Worm (Caenorhabditis elegans): ENCODE results near the gene srx-128.
A peak's percentile ranks its signal among the peaks of the same experiment; 100 is the strongest.

srx-128 gene

ce11 chrV:13879241-13879640 is 42.0 kb downstream of the srx-128 start, which contains the start of gene lbp-7 (continued):
- TF ChIP-seq php-3 (GFP tag; IDR thresholded peaks at IDR 0.05) (peak; percentile 62; the same call in 1 of the 2 replicates), ama-1 (optimal IDR thresholded peaks at IDR 0.05) (no peak), zfp-3 (GFP tag; conservative IDR thresholded peaks at IDR 0.05) (no peak), T26A8.4 (GFP tag; IDR thresholded peaks at IDR 0.05) (no peak), ctbp-1 (GFP tag; IDR thresholded peaks at IDR 0.05) (no peak), lim-7 (GFP tag; IDR thresholded peaks at IDR 0.05) (no peak), lin-39 (tag; optimal IDR thresholded peaks at IDR 0.05) (no peak), nhr-11 (tag; optimal IDR thresholded peaks at IDR 0.05) (no peak), ceh-20 (GFP tag; IDR thresholded peaks at IDR 0.05) (no peak), R02D3.7 (tag; optimal IDR thresholded peaks at IDR 0.05) (no peak), F26F4.8 (GFP tag; conservative IDR thresholded peaks at IDR 0.05) (no peak), madf-5 (GFP tag; IDR thresholded peaks at IDR 0.05) (no peak), nhr-6 (tag; optimal IDR thresholded peaks at IDR 0.05) (peak; percentile 31), mxl-3 (GFP tag; optimal IDR thresholded peaks at IDR 0.05) (no peak), lin-15B (tag; optimal IDR thresholded peaks at IDR 0.05) (no peak), Y48G9A.11 (GFP tag; IDR thresholded peaks at IDR 0.05) (no peak), ces-1 (GFP tag; optimal IDR thresholded peaks at IDR 0.05) (no peak), ceh-62 (tag; optimal IDR thresholded peaks at IDR 0.05) (no peak), fos-1 (tag; optimal IDR thresholded peaks at IDR 0.05) (no peak), T20F7.1 (GFP tag; optimal IDR thresholded peaks at IDR 0.05) (no peak), mxl-2 (GFP tag; conservative IDR thresholded peaks at IDR 0.05) (no peak), ZK546.5 (tag; optimal IDR thresholded peaks at IDR 0.05) (no peak), madf-9 (GFP tag; conservative IDR thresholded peaks at IDR 0.05) (no peak), aha-1 (tag) (peak; percentile 31)

ce11 chrV:13880163-13880562 is 42.9 kb downstream of the srx-128 start:
- TF ChIP-seq hlh-30 (tag; optimal IDR thresholded peaks at IDR 0.05; ENCODE audit: insufficient read depth) (peak; percentile 30), F10B5.3 (tag; optimal IDR thresholded peaks at IDR 0.05) (no peak), egl-27 (tag; optimal IDR thresholded peaks at IDR 0.05) (no peak), nhr-28 (tag; optimal IDR thresholded peaks at IDR 0.05) (peak; percentile 2), nhr-6 (tag; optimal IDR thresholded peaks at IDR 0.05) (peak; percentile 20), daf-12 (tag; optimal IDR thresholded peaks at IDR 0.05) (no peak), daf-16 (GFP tag; optimal IDR thresholded peaks at IDR 0.05) (no peak), daf-16 (tag; optimal IDR thresholded peaks at IDR 0.05) (peak; percentile 22), snpc-4 (tag; optimal IDR thresholded peaks at IDR 0.05) (no peak), lin-1 (GFP tag; IDR thresholded peaks at IDR 0.05) (no peak), ceh-32 (tag; optimal IDR thresholded peaks at IDR 0.05; ENCODE audit: poor library complexity) (no peak), R02D3.7 (tag; optimal IDR thresholded peaks at IDR 0.05) (no peak), dve-1 (tag; optimal IDR thresholded peaks at IDR 0.05; ENCODE audit: insufficient read depth) (peak; percentile 1), dpl-1 (GFP tag; optimal IDR thresholded peaks at IDR 0.05) (peak; percentile 19), nhr-102 (tag; optimal IDR thresholded peaks at IDR 0.05) (no peak), lin-15B (tag; optimal IDR thresholded peaks at IDR 0.05) (no peak), ceh-62 (tag; optimal IDR thresholded peaks at IDR 0.05) (no peak)

ce11 chrV:13880607-13881006 is 43.3 kb downstream of the srx-128 start, which contains the start of gene T22G5.3:
Gene T22G5.3 (plus strand): TSS chrV:13880907.
- TF ChIP-seq madf-9 (GFP tag; conservative IDR thresholded peaks at IDR 0.05) (no peak), ceh-28 (tag; optimal IDR thresholded peaks at IDR 0.05) (no peak), mep-1 (tag; optimal IDR thresholded peaks at IDR 0.05) (no peak), Y48G9A.11 (GFP tag; IDR thresholded peaks at IDR 0.05) (no peak), lsy-2 (tag; optimal IDR thresholded peaks at IDR 0.05) (no peak), fkh-10 (GFP tag; optimal IDR thresholded peaks at IDR 0.05) (no peak), hlh-30 (tag; optimal IDR thresholded peaks at IDR 0.05; ENCODE audit: insufficient read depth) (no peak), nhr-111 (GFP tag; optimal IDR thresholded peaks at IDR 0.05) (no peak), Y105C5A.15 (GFP tag; IDR thresholded peaks at IDR 0.05) (no peak)
